Worm (Caenorhabditis elegans): ENCODE data around the gene F15G9.5.

The F15G9.5 gene

DNA sequence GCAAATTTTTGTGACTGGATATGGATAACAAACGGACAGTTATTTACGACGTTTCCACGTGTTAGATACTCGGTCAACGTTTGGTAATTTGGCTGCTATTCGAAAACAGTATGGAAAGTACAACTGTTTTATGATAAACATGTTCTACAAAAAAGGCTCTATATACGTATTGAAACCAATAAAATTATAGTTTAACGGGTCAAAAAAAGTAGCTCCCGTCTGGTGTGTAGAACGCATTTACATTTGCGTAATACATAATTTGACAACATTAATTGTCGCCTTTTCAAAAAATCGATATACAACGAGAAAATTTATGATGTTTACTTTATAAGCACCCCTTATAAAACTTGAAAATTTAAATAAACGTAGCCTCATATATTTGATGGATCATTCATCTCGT lies 4.4 kb upstream of the F15G9.5 start:
- no peak for TF ChIP-seq ZK546.5 (tag; optimal IDR thresholded peaks at IDR 0.05)
- TF ChIP-seq nhr-23 (tag; optimal IDR thresholded peaks at IDR 0.05) = no peak
- no peak for TF ChIP-seq tbx-2 (tag; optimal IDR thresholded peaks at IDR 0.05)
- TF ChIP-seq nfya-1 (tag; optimal IDR thresholded peaks at IDR 0.05; ENCODE audit: insufficient read depth) = no peak
- no peak for TF ChIP-seq ceh-16 (tag; optimal IDR thresholded peaks at IDR 0.05)

DNA sequence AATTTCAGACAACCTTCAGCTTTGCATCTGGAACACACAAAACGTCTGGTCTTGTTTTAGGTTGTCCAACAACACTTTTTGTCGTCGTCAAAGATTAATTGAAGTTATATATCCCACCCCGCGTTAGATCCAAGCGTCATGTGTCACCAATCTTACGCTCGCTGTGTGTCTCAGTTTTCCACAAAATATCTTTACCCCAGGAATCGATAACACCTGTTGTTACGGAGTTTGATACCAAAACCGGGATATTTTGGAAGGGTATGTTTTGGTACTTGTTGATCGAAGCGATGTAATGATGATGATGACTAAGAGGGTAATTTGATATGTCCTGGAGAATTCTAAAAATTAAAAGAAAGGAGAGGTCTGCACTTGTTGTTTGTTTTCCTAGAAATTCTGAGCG lies 2.2 kb downstream of the F15G9.5 start:
- no peak for TF ChIP-seq pqm-1 (tag; optimal IDR thresholded peaks at IDR 0.05)
- TF ChIP-seq mml-1 (tag; optimal IDR thresholded peaks at IDR 0.05) = no peak
- no peak for TF ChIP-seq nhr-25 (tag; optimal IDR thresholded peaks at IDR 0.05)
- TF ChIP-seq ceh-9 (tag; optimal IDR thresholded peaks at IDR 0.05) = no peak
- no peak for TF ChIP-seq hmg-11 (tag; optimal IDR thresholded peaks at IDR 0.05)
- TF ChIP-seq egl-5 (tag; optimal IDR thresholded peaks at IDR 0.05) = no peak
- no peak for TF ChIP-seq nhr-28 (tag; optimal IDR thresholded peaks at IDR 0.05)
- no peak for TF ChIP-seq nhr-77 (tag; optimal IDR thresholded peaks at IDR 0.05)
- no peak for TF ChIP-seq unc-39 (tag; optimal IDR thresholded peaks at IDR 0.05)
- TF ChIP-seq nhr-11 (tag; optimal IDR thresholded peaks at IDR 0.05) = no peak
- no peak for TF ChIP-seq zag-1 (tag; optimal IDR thresholded peaks at IDR 0.05)

DNA sequence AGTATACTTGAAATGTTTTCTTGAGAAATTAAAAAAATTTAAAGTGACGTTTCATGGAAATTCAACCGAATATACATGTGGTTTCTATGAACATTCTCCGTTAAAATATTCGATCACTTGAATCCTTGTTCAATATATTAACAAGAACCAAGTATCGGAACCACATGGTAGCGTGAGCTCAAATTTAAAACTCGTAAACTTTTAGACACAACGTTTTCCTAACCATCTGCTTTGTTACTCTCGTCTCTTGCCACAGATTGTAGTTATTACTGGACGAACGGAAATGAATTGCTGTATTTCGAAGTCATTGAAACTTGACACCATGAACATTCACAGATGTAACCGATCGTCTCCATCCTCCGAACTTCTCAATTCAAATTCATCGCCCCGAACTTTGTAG lies 18.6 kb downstream of the F15G9.5 start:
- TF ChIP-seq skn-1 (tag; optimal IDR thresholded peaks at IDR 0.05) (no peak), elt-3 (tag; optimal IDR thresholded peaks at IDR 0.05) (no peak), ceh-16 (tag; optimal IDR thresholded peaks at IDR 0.05) (no peak), unc-62 (GFP tag; optimal IDR thresholded peaks at IDR 0.05) (no peak), elt-1 (tag; optimal IDR thresholded peaks at IDR 0.05) (no peak), ZK546.5 (tag; optimal IDR thresholded peaks at IDR 0.05) (no peak), ceh-28 (tag; optimal IDR thresholded peaks at IDR 0.05) (no peak), hmg-11 (tag; optimal IDR thresholded peaks at IDR 0.05) (no peak)

DNA sequence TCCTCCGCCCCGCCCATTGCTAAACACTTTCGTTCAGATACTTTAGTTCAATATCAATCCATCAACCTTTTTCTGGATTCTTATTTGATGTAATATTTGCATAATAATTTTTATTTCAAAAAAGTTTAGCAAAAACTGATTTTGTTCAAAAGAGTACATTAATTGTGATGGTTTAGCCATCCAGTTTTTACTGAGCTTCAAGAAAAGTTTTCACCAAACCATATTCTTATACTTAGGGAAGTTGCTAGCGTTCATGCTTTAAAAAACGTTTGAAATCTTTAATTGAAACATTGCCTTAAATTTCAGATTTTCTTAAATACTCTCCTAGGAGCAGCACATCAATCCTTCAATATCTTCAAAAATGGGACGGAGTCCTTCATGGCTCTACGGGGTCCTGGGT lies 20.4 kb downstream of the F15G9.5 start, which contains the start of gene him-4:
him-4 (plus strand) TSS at position 301 of the 400 bp plus-strand sequence.
- TF ChIP-seq pha-4 (tag; optimal IDR thresholded peaks at IDR 0.05) = no peak
- no peak for TF ChIP-seq tbx-2 (tag; optimal IDR thresholded peaks at IDR 0.05)
- TF ChIP-seq nhr-76 (tag; optimal IDR thresholded peaks at IDR 0.05) = no peak
- no peak for TF ChIP-seq nhr-11 (tag; optimal IDR thresholded peaks at IDR 0.05)
- no peak for TF ChIP-seq skn-1 (tag; optimal IDR thresholded peaks at IDR 0.05)
- no peak for TF ChIP-seq eor-1 (tag; optimal IDR thresholded peaks at IDR 0.05)
- no peak for TF ChIP-seq jun-1 (tag; optimal IDR thresholded peaks at IDR 0.05)
- TF ChIP-seq ceh-16 (tag; optimal IDR thresholded peaks at IDR 0.05) = no peak
- no peak for TF ChIP-seq nhr-43 (tag; optimal IDR thresholded peaks at IDR 0.05; ENCODE audit: poor library complexity, severe bottlenecking)
- no peak for TF ChIP-seq nhr-23 (tag; optimal IDR thresholded peaks at IDR 0.05)
- TF ChIP-seq nhr-28 (tag; optimal IDR thresholded peaks at IDR 0.05) = no peak
- TF ChIP-seq ztf-11 (tag; optimal IDR thresholded peaks at IDR 0.05) = no peak
- no peak for TF ChIP-seq pqm-1 (tag; optimal IDR thresholded peaks at IDR 0.05)
- TF ChIP-seq ceh-28 (tag; optimal IDR thresholded peaks at IDR 0.05) = no peak
- no peak for TF ChIP-seq zag-1 (tag; optimal IDR thresholded peaks at IDR 0.05)

DNA sequence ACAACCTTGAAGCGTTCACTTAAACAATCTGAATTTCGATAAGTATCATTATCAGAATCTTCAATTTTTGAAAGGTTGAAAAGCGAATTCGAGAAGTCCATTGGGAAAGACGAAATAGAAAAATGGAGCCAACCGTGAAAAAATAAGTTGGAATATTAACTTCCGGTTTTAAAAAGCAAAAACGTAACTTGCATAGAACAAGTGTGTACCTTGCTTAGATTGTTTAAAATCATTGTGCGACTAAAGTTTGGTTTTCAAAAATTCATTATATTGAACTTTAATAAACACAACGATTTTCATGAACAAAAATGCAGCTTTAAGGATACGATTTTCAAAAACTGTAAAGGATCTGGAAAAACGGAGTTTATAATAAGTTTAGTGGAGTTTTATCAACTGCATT lies 24.1 kb downstream of the F15G9.5 start, which contains the start of gene F15G9.2:
F15G9.2 (minus strand) TSS at position 101 of the 400 bp plus-strand sequence.
- TF ChIP-seq hmg-11 (tag; optimal IDR thresholded peaks at IDR 0.05) = no peak

DNA sequence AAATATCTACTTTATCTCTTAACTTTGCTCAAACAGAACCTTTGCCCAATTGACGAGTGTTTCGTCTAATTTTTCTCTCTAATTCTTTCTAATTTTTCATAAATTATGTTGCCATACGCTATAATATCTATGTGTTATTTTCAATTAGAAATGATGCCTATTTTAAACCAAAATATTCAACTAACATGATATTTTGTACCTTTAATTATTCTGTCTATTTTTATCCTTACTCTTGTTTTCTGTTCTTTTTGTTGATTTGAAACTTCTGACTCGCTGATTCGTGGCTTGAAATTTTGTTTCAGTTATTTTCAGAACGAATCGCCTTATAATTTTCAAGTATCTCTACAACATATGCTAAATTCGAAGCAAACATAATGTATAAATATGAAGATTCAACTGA lies 28.2 kb downstream of the F15G9.5 start, which contains the start of gene F15G9.6:
F15G9.6 (plus strand) TSS at position 301 of the 400 bp plus-strand sequence.
- TF ChIP-seq ztf-4 (tag; optimal IDR thresholded peaks at IDR 0.05) (no peak), lsy-12 (tag; optimal IDR thresholded peaks at IDR 0.05) (no peak), hmg-11 (tag; optimal IDR thresholded peaks at IDR 0.05) (no peak), zag-1 (tag; optimal IDR thresholded peaks at IDR 0.05) (no peak), fkh-2 (tag; optimal IDR thresholded peaks at IDR 0.05) (no peak), nhr-25 (tag; optimal IDR thresholded peaks at IDR 0.05) (no peak), fkh-10 (GFP tag; optimal IDR thresholded peaks at IDR 0.05) (no peak), elt-1 (tag; optimal IDR thresholded peaks at IDR 0.05) (no peak), nhr-12 (tag; optimal IDR thresholded peaks at IDR 0.05) (no peak), ceh-28 (tag; optimal IDR thresholded peaks at IDR 0.05) (no peak)
